Fruit fly (Drosophila melanogaster): ENCODE results near the gene Scsalpha1.

dm6 chr3L:3770823-3771222, 43.2 kb upstream of the Scsalpha1 start:
- no peak for TF ChIP-seq Hr96 (GFP tag; optimal IDR thresholded peaks at IDR 0.05)
- no peak for TF ChIP-seq toe (GFP tag; optimal IDR thresholded peaks at IDR 0.05)
- TF ChIP-seq Crg-1 (GFP tag; optimal IDR thresholded peaks at IDR 0.05), result no peak
- TF ChIP-seq pad (GFP tag; optimal IDR thresholded peaks at IDR 0.05), result no peak
- TF ChIP-seq cic (GFP tag; optimal IDR thresholded peaks at IDR 0.05), result no peak
- no peak for TF ChIP-seq CG12768 (GFP tag; optimal IDR thresholded peaks at IDR 0.05)
- TF ChIP-seq CG1620 (GFP tag; optimal IDR thresholded peaks at IDR 0.05), result no peak
- no peak for TF ChIP-seq Mnt (GFP tag; optimal IDR thresholded peaks at IDR 0.05)
- TF ChIP-seq CG14711 (tag; optimal IDR thresholded peaks at IDR 0.05), result no peak
